Worm (Caenorhabditis elegans) whole organism, L4 larva: ENCODE measurements around the gene klf-3.

ENCODE experiments used
- D1046.2 ChIP-seq: fragments of 200-800 bp; sonication (Bioruptor generic); IDR thresholded peaks from 2 replicates; pipeline ENCODE4 v1.3.6; 2022; ENCODE audit warnings: missing genetic modification characterization, missing compliant biosample characterization
- F10B5.3 ChIP-seq: sonication (generic microtip); optimal IDR thresholded peaks from 2 replicates; lab custom pipeline; 2016; ENCODE audit warnings: mild to moderate bottlenecking, missing genetic modification characterization, missing compliant biosample characterization
- F26F4.8 ChIP-seq: fragments of 200-800 bp; sonication (Bioruptor generic); conservative IDR thresholded peaks from 2 replicates; pipeline ENCODE4 v1.3.6; 2022; ENCODE audit warnings: missing genetic modification characterization, missing compliant biosample characterization
- F37D6.2 ChIP-seq: sonication (generic microtip); optimal IDR thresholded peaks from 2 replicates; lab custom pipeline; 2016; ENCODE audit warnings: mild to moderate bottlenecking, missing genetic modification characterization, missing compliant biosample characterization
- F44E2.7 ChIP-seq: fragments of 200-800 bp; sonication (Bioruptor generic); IDR thresholded peaks from 2 replicates; pipeline ENCODE4 v2.1.2; 2022; ENCODE audit warnings: missing genetic modification characterization, missing compliant biosample characterization
- Y75B8A.6 ChIP-seq: fragments of 200-800 bp; sonication (Bioruptor generic); IDR thresholded peaks from 2 replicates; pipeline ENCODE4 v1.3.6; 2022; ENCODE audit warnings: missing genetic modification reagents, missing genetic modification characterization, missing compliant biosample characterization
- aha-1 ChIP-seq: fragments of 150-350 bp; peaks from one replicate; lab custom pipeline; 2014; ENCODE audit warnings: missing biosample characterization, missing genetic modification characterization
- aly-2 ChIP-seq: sonication (generic microtip); optimal IDR thresholded peaks from 2 replicates; lab custom pipeline; 2018; ENCODE audit warnings: missing biosample characterization, missing genetic modification characterization
- ama-1 ChIP-seq: fragments of 150-350 bp; optimal IDR thresholded peaks from 2 replicates; lab custom pipeline; 2014; ENCODE audit warnings: inconsistent platforms, mixed read lengths
- arid-1 ChIP-seq: fragments of 200-800 bp; sonication (Bioruptor generic); conservative IDR thresholded peaks from 2 replicates; pipeline ENCODE4 v1.3.6; 2022; ENCODE audit warnings: missing genetic modification reagents, missing genetic modification characterization, missing compliant biosample characterization
- ceh-62 ChIP-seq: sonication (generic microtip); optimal IDR thresholded peaks from 2 replicates; lab custom pipeline; 2017; ENCODE audit warnings: missing biosample characterization, missing genetic modification characterization
- ceh-82 ChIP-seq: sonication (generic microtip); optimal IDR thresholded peaks from 2 replicates; lab custom pipeline; 2017; ENCODE audit warnings: missing biosample characterization, missing genetic modification characterization
- daf-16 ChIP-seq, 3 experiments: sonication (generic microtip); optimal IDR thresholded peaks; 2 replicates each; lab custom pipeline; 2016 to 2017; ENCODE audit warnings: missing genetic modification characterization in 3 of 3, missing genetic modification reagents in 3 of 3, mild to moderate bottlenecking in 2 of 3, missing compliant biosample characterization in 2 of 3, missing biosample characterization in 1 of 3, moderate library complexity in 1 of 3
- daf-19 ChIP-seq: fragments of 200-800 bp; sonication (Bioruptor generic); conservative IDR thresholded peaks from 2 replicates; pipeline ENCODE4 v1.3.6; 2022; ENCODE audit warnings: missing genetic modification characterization, missing compliant biosample characterization
- dmd-6 ChIP-seq: fragments of 200-800 bp; sonication (Bioruptor generic); IDR thresholded peaks from 2 replicates; pipeline ENCODE4 v1.3.6; 2022; ENCODE audit warnings: missing genetic modification reagents, missing genetic modification characterization, missing compliant biosample characterization
- dmd-9 ChIP-seq: fragments of 200-800 bp; sonication (Bioruptor generic); IDR thresholded peaks from 2 replicates; pipeline ENCODE4 v1.3.6; 2022; ENCODE audit warnings: missing genetic modification reagents, missing genetic modification characterization, missing compliant biosample characterization
- dve-1 ChIP-seq: sonication (generic microtip); optimal IDR thresholded peaks from 2 replicates; lab custom pipeline; 2017; ENCODE audit warnings: antibody characterized with exemption, mild to moderate bottlenecking, missing genetic modification characterization, missing compliant biosample characterization; ENCODE audit not compliant: insufficient read depth
- fos-1 ChIP-seq: fragments of 150-350 bp; optimal IDR thresholded peaks from 2 replicates; lab custom pipeline; 2014; ENCODE audit warnings: missing biosample characterization, missing genetic modification characterization
- gei-8 ChIP-seq: fragments of 200-800 bp; sonication (Bioruptor generic); optimal IDR thresholded peaks from 2 replicates; lab custom pipeline; 2018; ENCODE audit warnings: mild to moderate bottlenecking, missing genetic modification characterization, missing compliant biosample characterization
- hif-1 ChIP-seq, 2 experiments: sonication (generic microtip); optimal IDR thresholded peaks; 2 replicates each; lab custom pipeline; 2016 to 2017; ENCODE audit warnings: missing compliant biosample characterization in 2 of 2, missing genetic modification characterization in 2 of 2, missing genetic modification reagents in 2 of 2, missing genotype in 2 of 2, mild to moderate bottlenecking in 1 of 2
- hlh-11 ChIP-seq: fragments of 200-800 bp; sonication (Bioruptor generic); optimal IDR thresholded peaks from 2 replicates; lab custom pipeline; 2018; ENCODE audit warnings: mild to moderate bottlenecking, missing genetic modification characterization, missing compliant biosample characterization
- hlh-30 ChIP-seq: sonication (generic microtip); optimal IDR thresholded peaks from 2 replicates; lab custom pipeline; 2017; ENCODE audit warnings: antibody characterized with exemption, mild to moderate bottlenecking, missing genetic modification characterization, missing compliant biosample characterization; ENCODE audit not compliant: insufficient read depth
- lin-39 ChIP-seq: fragments of 150-350 bp; optimal IDR thresholded peaks from 2 replicates; lab custom pipeline; 2014; ENCODE audit warnings: missing biosample characterization, missing genetic modification reagents, missing genetic modification characterization
- lsy-2 ChIP-seq, 2 experiments: fragments of 150-350 bp in 1 of 2; sonication (generic microtip) in 1 of 2; optimal IDR thresholded peaks; 2 replicates each; lab custom pipeline; 2014 to 2017; ENCODE audit warnings: missing biosample characterization in 2 of 2, missing genetic modification characterization in 2 of 2
- nhr-237 ChIP-seq: sonication (generic microtip); optimal IDR thresholded peaks from 2 replicates; lab custom pipeline; 2017; ENCODE audit warnings: missing biosample characterization, missing genetic modification characterization
- nhr-28 ChIP-seq: fragments of 150-350 bp; optimal IDR thresholded peaks from 2 replicates; lab custom pipeline; 2014; ENCODE audit warnings: missing biosample characterization, missing genetic modification characterization
- nhr-41 ChIP-seq: fragments of 200-800 bp; sonication (Bioruptor generic); IDR thresholded peaks from 2 replicates; pipeline ENCODE4 v1.3.6; 2022; ENCODE audit warnings: missing genetic modification reagents, missing genetic modification characterization, missing compliant biosample characterization
- nhr-76 ChIP-seq: fragments of 150-350 bp; optimal IDR thresholded peaks from 2 replicates; lab custom pipeline; 2014; ENCODE audit warnings: missing biosample characterization, missing genetic modification characterization
- nhr-77 ChIP-seq: fragments of 150-350 bp; optimal IDR thresholded peaks from 2 replicates; lab custom pipeline; 2014; ENCODE audit warnings: missing biosample characterization, missing genetic modification characterization
- php-3 ChIP-seq: fragments of 200-800 bp; sonication (Bioruptor generic); IDR thresholded peaks from 2 replicates; pipeline ENCODE4 v1.3.6; 2022; ENCODE audit warnings: missing genetic modification reagents, missing genetic modification characterization, missing compliant biosample characterization
- pqm-1 ChIP-seq: sonication (generic microtip); optimal IDR thresholded peaks from 2 replicates; lab custom pipeline; 2017; ENCODE audit warnings: missing biosample characterization, missing genetic modification characterization
- rbr-2 ChIP-seq: sonication (generic microtip); optimal IDR thresholded peaks from 2 replicates; lab custom pipeline; 2016; ENCODE audit warnings: missing genotype, missing genetic modification characterization, missing compliant biosample characterization
- set-16 ChIP-seq: fragments of 200-800 bp; sonication (Bioruptor generic); IDR thresholded peaks from 2 replicates; pipeline ENCODE4 v1.3.6; 2022; ENCODE audit warnings: missing genetic modification reagents, missing genetic modification characterization, missing compliant biosample characterization
- spr-1 ChIP-seq: sonication (generic microtip); optimal IDR thresholded peaks from 2 replicates; lab custom pipeline; 2016; ENCODE audit warnings: mild to moderate bottlenecking, missing genetic modification characterization, missing compliant biosample characterization
- tag-97 ChIP-seq: fragments of 200-800 bp; sonication (Bioruptor generic); IDR thresholded peaks from 2 replicates; pipeline ENCODE4 v1.3.6; 2022; ENCODE audit warnings: missing genetic modification characterization, missing compliant biosample characterization
- tra-1 ChIP-seq: fragments of 200-800 bp; sonication (Bioruptor generic); IDR thresholded peaks from 2 replicates; pipeline ENCODE4 v1.3.6; 2022; ENCODE audit warnings: missing genetic modification reagents, missing genetic modification characterization, missing compliant biosample characterization
- unc-39 ChIP-seq: sonication (generic microtip); optimal IDR thresholded peaks from 2 replicates; lab custom pipeline; 2017; ENCODE audit warnings: missing biosample characterization, missing genetic modification characterization
- vab-7 ChIP-seq: fragments of 200-800 bp; sonication (Bioruptor generic); IDR thresholded peaks from 2 replicates; pipeline ENCODE4 v1.3.6; 2022; ENCODE audit warnings: missing genetic modification reagents, missing genetic modification characterization, missing compliant biosample characterization
- zfp-2 ChIP-seq: sonication (generic microtip); optimal IDR thresholded peaks from 2 replicates; lab custom pipeline; 2016; ENCODE audit warnings: mild to moderate bottlenecking, missing genetic modification characterization, missing compliant biosample characterization
- zfp-3 ChIP-seq: fragments of 200-800 bp; sonication (Bioruptor generic); conservative IDR thresholded peaks from 2 replicates; pipeline ENCODE4 v1.3.6; 2022; ENCODE audit warnings: missing genetic modification reagents, missing genetic modification characterization, missing compliant biosample characterization

klf-3 gene

DNA sequence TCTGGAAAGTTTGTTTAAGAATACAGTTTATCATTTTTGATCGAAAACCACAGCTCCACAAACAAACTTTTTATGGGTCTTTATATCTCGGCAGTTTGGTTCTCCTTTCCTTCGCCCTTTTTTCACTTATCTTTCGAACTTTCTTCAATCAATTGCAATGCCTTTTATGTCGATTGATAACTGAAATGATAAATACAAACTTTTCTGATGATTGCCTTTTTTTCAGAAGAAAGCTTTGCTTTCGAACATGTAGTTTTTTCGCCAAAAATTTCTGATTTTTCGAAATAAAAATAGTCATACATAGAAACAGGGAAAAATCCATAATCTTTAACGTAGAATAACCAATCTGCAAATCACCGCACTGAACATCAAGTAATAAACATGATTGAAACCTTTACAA is 44.5 kb downstream of the klf-3 start, which contains the start of gene T19D12.2 (continued):
- TF ChIP-seq hlh-30 (no peak), arid-1 (no peak), ceh-82 (tag; lab: Kevin White, UChicago) (no peak), dmd-6 (GFP tag; lab: Robert Waterston, UW) (peak; percentile 48; the same call in 1 of the 2 replicates), lsy-2 (tag; optimal IDR thresholded peaks at IDR 0.05; lab: Kevin White, UChicago) (no peak)

DNA sequence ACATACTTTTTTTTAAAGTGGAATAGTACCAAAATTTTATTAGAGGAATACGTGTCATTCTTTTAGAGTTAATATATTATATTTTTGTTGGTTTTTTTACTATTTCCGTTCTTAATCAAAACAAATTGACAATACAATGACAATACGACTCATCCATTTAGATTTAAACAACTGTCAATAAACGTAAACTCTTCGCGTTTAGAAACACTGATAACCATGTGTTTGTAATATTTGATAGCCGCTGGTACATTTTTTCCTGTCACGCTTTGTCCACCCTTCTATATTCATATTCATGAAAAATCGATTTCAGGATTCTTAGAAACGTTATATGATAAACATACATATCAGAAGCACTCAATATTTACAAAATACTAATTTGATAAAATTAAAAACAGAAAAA is 47.1 kb downstream of the klf-3 start:
- TF ChIP-seq rbr-2 (no peak), ama-1 (lab: Kevin White, UChicago) (no peak), nhr-41 (GFP tag; lab: Robert Waterston, UW) (no peak), unc-39 (tag; lab: Kevin White, UChicago) (no peak), daf-19 (GFP tag; lab: Robert Waterston, UW) (no peak), aly-2 (no peak), nhr-77 (tag; lab: Kevin White, UChicago) (no peak), vab-7 (GFP tag; lab: Robert Waterston, UW) (no peak), hif-1 (tag; optimal IDR thresholded peaks at IDR 0.05; lab: Kevin White, UChicago) (no peak), zfp-2 (tag; lab: Kevin White, UChicago) (no peak), F26F4.8 (GFP tag; lab: Robert Waterston, UW) (no peak), F37D6.2 (tag; lab: Kevin White, UChicago) (no peak), F44E2.7 (GFP tag; lab: Robert Waterston, UW) (no peak), ceh-62 (no peak), lsy-2 (tag; optimal IDR thresholded peaks at IDR 0.05; lab: Kevin White, UChicago) (no peak), dmd-9 (GFP tag; lab: Robert Waterston, UW) (no peak), nhr-237 (tag; lab: Kevin White, UChicago) (no peak), lin-39 (tag; lab: Kevin White, UChicago) (no peak), dmd-6 (GFP tag; lab: Robert Waterston, UW) (peak; percentile 42; the same call in 1 of the 2 replicates), set-16 (GFP tag; lab: Robert Waterston, UW) (no peak), gei-8 (GFP tag; lab: Kevin White, UChicago) (no peak), D1046.2 (GFP tag; lab: Robert Waterston, UW) (no peak), daf-16 (GFP tag; optimal IDR thresholded peaks at IDR 0.05; lab: Kevin White, UChicago) (no peak), daf-16 (tag; optimal IDR thresholded peaks at IDR 0.05; lab: Kevin White, UChicago) (peak; percentile 66), dve-1 (tag; lab: Kevin White, UChicago) (peak; percentile 52), zfp-3 (no peak), nhr-76 (tag; lab: Kevin White, UChicago) (no peak), fos-1 (tag; lab: Kevin White, UChicago) (no peak)

DNA sequence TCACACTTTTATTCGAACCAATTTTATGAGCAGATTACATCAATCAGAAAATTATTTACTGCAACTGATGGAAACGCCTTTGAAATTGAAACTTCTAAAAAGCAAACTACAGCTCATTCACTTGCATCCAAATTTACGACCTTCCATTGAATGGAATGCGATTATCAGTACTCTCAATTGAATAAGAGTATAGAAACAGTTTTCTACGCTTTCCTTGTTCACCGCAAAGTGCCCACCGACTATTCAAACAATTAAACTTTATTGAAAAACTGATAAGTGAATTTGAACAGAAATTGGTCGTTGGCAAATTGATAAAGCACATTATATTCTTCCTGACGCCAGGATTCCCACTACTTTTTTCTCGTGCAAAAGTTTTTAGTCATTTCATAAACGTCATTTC is 49.2 kb downstream of the klf-3 start:
- TF ChIP-seq aha-1 (peak; percentile 51), Y75B8A.6 (no peak), tra-1 (0 out of 2 replicates have a peak, but pooled peaks have one; percentile 51), F10B5.3 (no peak), dmd-6 (GFP tag; lab: Robert Waterston, UW) (peak; percentile 64; the same call in 1 of the 2 replicates), nhr-28 (peak; percentile 72), tag-97 (GFP tag; lab: Robert Waterston, UW) (no peak), spr-1 (tag; lab: Kevin White, UChicago) (no peak), php-3 (GFP tag; lab: Robert Waterston, UW) (peak; percentile 89; the same call in 1 of the 2 replicates), hlh-11 (peak; percentile 62), pqm-1 (peak; percentile 95), dve-1 (tag; lab: Kevin White, UChicago) (peak; percentile 29)
- TF ChIP-seq, all 104 proteins: peak for 8
